Worm (Caenorhabditis elegans): ENCODE results near the gene ZK596.3.

The ZK596.3 gene

ce11 chrIV:10887285-10887684 lies 16.9 kb downstream of the ZK596.3 start, which contains the start of gene F13E9.16:
F13E9.16 (minus strand) TSS chrIV:10887385.
- TF ChIP-seq him-1 (tag; optimal IDR thresholded peaks at IDR 0.05) (no peak), dao-5 (tag; optimal IDR thresholded peaks at IDR 0.05) (no peak), W03F9.2 (tag; optimal IDR thresholded peaks at IDR 0.05) (no peak)

- TF ChIP-seq dao-5 (tag; optimal IDR thresholded peaks at IDR 0.05) (no peak), him-1 (tag; optimal IDR thresholded peaks at IDR 0.05) (no peak), W03F9.2 (tag; optimal IDR thresholded peaks at IDR 0.05) (no peak)
These were observed 18.3 kb downstream of the ZK596.3 start, which contains the start of gene srlf-11 for ce11 chrIV:10885915-10886314. srlf-11 (minus strand) TSS chrIV:10886015.

ce11 chrIV:10884263-10884662 lies 19.9 kb downstream of the ZK596.3 start, which contains the start of gene F13E9.5:
F13E9.5 (minus strand) TSS chrIV:10884363.
- TF ChIP-seq dao-5 (tag; optimal IDR thresholded peaks at IDR 0.05) (no peak), W03F9.2 (tag; optimal IDR thresholded peaks at IDR 0.05) (no peak), him-1 (tag; optimal IDR thresholded peaks at IDR 0.05) (no peak)

- TF ChIP-seq dao-5 (tag; optimal IDR thresholded peaks at IDR 0.05), result no peak
- TF ChIP-seq W03F9.2 (tag; optimal IDR thresholded peaks at IDR 0.05), result no peak
These were observed 23.0 kb downstream of the ZK596.3 start, which contains the start of gene F13E9.13 for ce11 chrIV:10881230-10881629. F13E9.13 (plus strand) TSS chrIV:10881546.

ce11 chrIV:10880264-10880663 lies 23.9 kb downstream of the ZK596.3 start, which contains the start of gene fipr-15:
fipr-15 (plus strand) TSS chrIV:10880564.
- TF ChIP-seq dao-5 (tag; optimal IDR thresholded peaks at IDR 0.05), result no peak
- no peak for TF ChIP-seq W03F9.2 (tag; optimal IDR thresholded peaks at IDR 0.05)
- no peak for TF ChIP-seq him-1 (tag; optimal IDR thresholded peaks at IDR 0.05)

ce11 chrIV:10879542-10879941 lies 24.6 kb downstream of the ZK596.3 start, which contains the start of gene sdz-13:
sdz-13 (minus strand) TSS chrIV:10879642.
- TF ChIP-seq W03F9.2 (tag; optimal IDR thresholded peaks at IDR 0.05) (no peak), dao-5 (tag; optimal IDR thresholded peaks at IDR 0.05) (no peak), him-1 (tag; optimal IDR thresholded peaks at IDR 0.05) (no peak)

ce11 chrIV:10876844-10877243 lies 27.3 kb downstream of the ZK596.3 start, which contains the start of gene fipr-14:
fipr-14 (plus strand) TSS chrIV:10877144.
- TF ChIP-seq W03F9.2 (tag; optimal IDR thresholded peaks at IDR 0.05) (no peak), dao-5 (tag; optimal IDR thresholded peaks at IDR 0.05) (no peak), him-1 (tag; optimal IDR thresholded peaks at IDR 0.05) (no peak)

- TF ChIP-seq W03F9.2 (tag; optimal IDR thresholded peaks at IDR 0.05) (no peak), him-1 (tag; optimal IDR thresholded peaks at IDR 0.05) (no peak), dao-5 (tag; optimal IDR thresholded peaks at IDR 0.05) (no peak)
These were observed 29.7 kb downstream of the ZK596.3 start, which contains the start of gene F13E9.12 for ce11 chrIV:10874527-10874926. F13E9.12 (minus strand) TSS chrIV:10874627.

- no peak for TF ChIP-seq W03F9.2 (tag; optimal IDR thresholded peaks at IDR 0.05)
- TF ChIP-seq him-1 (tag; optimal IDR thresholded peaks at IDR 0.05), result peak; percentile 1
- no peak for TF ChIP-seq dao-5 (tag; optimal IDR thresholded peaks at IDR 0.05)
These were observed 34.0 kb downstream of the ZK596.3 start for ce11 chrIV:10870158-10870557.

- TF ChIP-seq him-1 (tag; optimal IDR thresholded peaks at IDR 0.05) (no peak), W03F9.2 (tag; optimal IDR thresholded peaks at IDR 0.05) (no peak), dao-5 (tag; optimal IDR thresholded peaks at IDR 0.05) (no peak)
These were observed 34.5 kb downstream of the ZK596.3 start for ce11 chrIV:10869642-10870041.

- TF ChIP-seq W03F9.2 (tag; optimal IDR thresholded peaks at IDR 0.05), result no peak
- TF ChIP-seq him-1 (tag; optimal IDR thresholded peaks at IDR 0.05), result no peak
- TF ChIP-seq dao-5 (tag; optimal IDR thresholded peaks at IDR 0.05), result no peak
These were observed 35.4 kb downstream of the ZK596.3 start, which contains the start of gene F13E9.11 for ce11 chrIV:10868629-10869251. F13E9.11 (minus strand) TSS chrIV:10869135.

ce11 chrIV:10867370-10868146 lies 36.6 kb downstream of the ZK596.3 start:
- no peak for TF ChIP-seq dao-5 (tag; optimal IDR thresholded peaks at IDR 0.05)
- no peak for TF ChIP-seq W03F9.2 (tag; optimal IDR thresholded peaks at IDR 0.05)
- TF ChIP-seq him-1 (tag; optimal IDR thresholded peaks at IDR 0.05), result no peak

- TF ChIP-seq dao-5 (tag; optimal IDR thresholded peaks at IDR 0.05), result no peak
- no peak for TF ChIP-seq him-1 (tag; optimal IDR thresholded peaks at IDR 0.05)
- TF ChIP-seq W03F9.2 (tag; optimal IDR thresholded peaks at IDR 0.05), result no peak
These were observed 40.2 kb downstream of the ZK596.3 start, which contains the start of gene nish-1 for ce11 chrIV:10864031-10864430. nish-1 (plus strand) TSS chrIV:10864331.

ce11 chrIV:10861102-10861501 lies 43.1 kb downstream of the ZK596.3 start, which contains the start of gene rbm-22:
rbm-22 (plus strand) TSS chrIV:10861402.
- TF ChIP-seq dao-5 (tag; optimal IDR thresholded peaks at IDR 0.05) (no peak), him-1 (tag; optimal IDR thresholded peaks at IDR 0.05) (no peak), W03F9.2 (tag; optimal IDR thresholded peaks at IDR 0.05) (no peak)
